Fruit fly (Drosophila melanogaster) whole organism, embryonic: ENCODE measurements around the gene SelT.

Source experiments
- Blimp-1 ChIP-seq: fragments of 200-800 bp; sonication (Bioruptor generic); optimal IDR thresholded peaks from 3 replicates; lab custom pipeline; 2018; ENCODE audit warnings: missing biosample characterization, missing genetic modification characterization, mild to moderate bottlenecking, moderate library complexity, missing genetic modification reagents
- CG10321 ChIP-seq: fragments of 200-800 bp; sonication (Bioruptor generic); IDR thresholded peaks from 2 replicates; pipeline ENCODE4 v1.3.6; 2022; ENCODE audit warnings: missing biosample characterization, missing genetic modification characterization
- CG10959 ChIP-seq: fragments of 200-800 bp; sonication (Bioruptor generic); IDR thresholded peaks from 2 replicates; pipeline ENCODE4 v1.3.6; 2022; ENCODE audit warnings: missing biosample characterization, missing genetic modification characterization
- CG11696 ChIP-seq: fragments of 200-800 bp; sonication (Bioruptor generic); IDR thresholded peaks from 2 replicates; pipeline ENCODE4 v1.3.6; 2022; ENCODE audit warnings: missing biosample characterization, missing genetic modification characterization
- CG12071 ChIP-seq: fragments of 200-800 bp; sonication (Bioruptor generic); optimal IDR thresholded peaks from 3 replicates; lab custom pipeline; 2018; ENCODE audit warnings: missing biosample characterization, mild to moderate bottlenecking, missing genetic modification characterization
- CG13424 ChIP-seq: fragments of 200-800 bp; sonication (Bioruptor generic); optimal IDR thresholded peaks from 2 replicates; lab custom pipeline; 2019; ENCODE audit warnings: missing biosample characterization, mild to moderate bottlenecking, missing genetic modification characterization, moderate library complexity
- CG14050 ChIP-seq: fragments of 200-800 bp; sonication (Bioruptor generic); IDR thresholded peaks from 3 replicates; pipeline ENCODE4 v1.3.6; 2022; ENCODE audit warnings: missing biosample characterization, missing genetic modification characterization
- CG15696 ChIP-seq: fragments of 200-800 bp; sonication (Bioruptor generic); optimal IDR thresholded peaks from 2 replicates; lab custom pipeline; 2019; ENCODE audit warnings: missing biosample characterization, mild to moderate bottlenecking, missing genetic modification characterization, moderate library complexity
- CG16779 ChIP-seq: fragments of 200-800 bp; sonication (Bioruptor generic); IDR thresholded peaks from 2 replicates; pipeline ENCODE4 v1.3.6; 2022; ENCODE audit warnings: missing biosample characterization, missing genetic modification characterization
- CG17568 ChIP-seq: fragments of 200-800 bp; sonication (Bioruptor generic); optimal IDR thresholded peaks from 2 replicates; lab custom pipeline; 2018; ENCODE audit warnings: missing biosample characterization, mild to moderate bottlenecking, missing genetic modification characterization, moderate library complexity
- CG17802 ChIP-seq: fragments of 200-800 bp; sonication (Bioruptor generic); optimal IDR thresholded peaks from 2 replicates; lab custom pipeline; 2018; ENCODE audit warnings: missing biosample characterization, mild to moderate bottlenecking, missing genetic modification characterization, moderate library complexity
- CG18262 ChIP-seq: fragments of 200-800 bp; optimal IDR thresholded peaks from 3 replicates; lab custom pipeline; 2019; ENCODE audit warnings: missing biosample characterization, mild to moderate bottlenecking, missing genetic modification characterization, moderate library complexity
- CG33213 ChIP-seq: fragments of 200-800 bp; sonication (Bioruptor generic); optimal IDR thresholded peaks from 3 replicates; lab custom pipeline; 2016; ENCODE audit warnings: missing biosample characterization, missing genetic modification characterization
- CG34376 ChIP-seq: fragments of 200-800 bp; sonication (Bioruptor generic); optimal IDR thresholded peaks from 2 replicates; lab custom pipeline; 2018; ENCODE audit warnings: missing biosample characterization, mild to moderate bottlenecking, missing genetic modification characterization
- CG6683 ChIP-seq: fragments of 200-800 bp; sonication (Bioruptor generic); optimal IDR thresholded peaks from 2 replicates; lab custom pipeline; 2017; ENCODE audit warnings: missing biosample characterization, mild to moderate bottlenecking, missing genetic modification characterization, missing genetic modification reagents
- CG7745 ChIP-seq: fragments of 200-800 bp; sonication (Bioruptor generic); optimal IDR thresholded peaks from 2 replicates; lab custom pipeline; 2018; ENCODE audit warnings: missing biosample characterization, mild to moderate bottlenecking, missing genetic modification characterization, moderate library complexity
- CG7963 ChIP-seq: fragments of 200-800 bp; sonication (Bioruptor generic); IDR thresholded peaks from 3 replicates; pipeline ENCODE4 v1.3.6; 2022; ENCODE audit warnings: missing biosample characterization, missing genetic modification characterization; ENCODE audit not compliant: partially characterized antibody
- CG9437 ChIP-seq: fragments of 200-800 bp; sonication (Bioruptor generic); optimal IDR thresholded peaks from 2 replicates; lab custom pipeline; 2018; ENCODE audit warnings: missing biosample characterization, mild to moderate bottlenecking, missing genetic modification characterization
- CTCF ChIP-seq: fragments of 200-800 bp; sonication (Bioruptor generic); optimal IDR thresholded peaks from 2 replicates; lab custom pipeline; 2017; ENCODE audit warnings: missing biosample characterization, mild to moderate bottlenecking, missing genetic modification characterization, moderate library complexity
- CrebB ChIP-seq: fragments of 200-800 bp; sonication (Bioruptor generic); optimal IDR thresholded peaks from 3 replicates; lab custom pipeline; 2018; ENCODE audit warnings: missing biosample characterization, mild to moderate bottlenecking, missing genetic modification characterization
- Deaf1 ChIP-seq: fragments of 200-800 bp; optimal IDR thresholded peaks from 3 replicates; lab custom pipeline; 2019; ENCODE audit warnings: missing biosample characterization, mild to moderate bottlenecking, missing genetic modification characterization, moderate library complexity
- HLH3B ChIP-seq: fragments of 200-800 bp; sonication (Bioruptor generic); IDR thresholded peaks from 2 replicates; pipeline ENCODE4 v1.3.6; 2022; ENCODE audit warnings: missing biosample characterization, missing genetic modification characterization
- HLH4C ChIP-seq: fragments of 200-800 bp; sonication (Bioruptor generic); IDR thresholded peaks from 3 replicates; pipeline ENCODE4 v1.3.6; 2022; ENCODE audit warnings: missing biosample characterization, missing genetic modification characterization; ENCODE audit not compliant: partially characterized antibody
- MESR4 ChIP-seq: fragments of 200-800 bp; sonication (Bioruptor generic); optimal IDR thresholded peaks from 2 replicates; lab custom pipeline; 2018; ENCODE audit warnings: missing biosample characterization, mild to moderate bottlenecking, missing genetic modification characterization, moderate library complexity
- NK7.1 ChIP-seq: fragments of 200-800 bp; sonication (Bioruptor generic); optimal IDR thresholded peaks from 3 replicates; lab custom pipeline; 2016; ENCODE audit warnings: missing biosample characterization, missing genetic modification characterization
- Nf-YB ChIP-seq: fragments of 200-800 bp; sonication (Bioruptor generic); optimal IDR thresholded peaks from 3 replicates; lab custom pipeline; 2019; ENCODE audit warnings: missing biosample characterization, mild to moderate bottlenecking, missing genetic modification characterization, moderate library complexity
- Ravus ChIP-seq: fragments of 200-800 bp; sonication (Bioruptor generic); IDR thresholded peaks from 2 replicates; pipeline ENCODE4 v1.3.6; 2022; ENCODE audit warnings: missing biosample characterization, missing genetic modification characterization
- Rfx ChIP-seq: fragments of 200-800 bp; sonication (Bioruptor generic); IDR thresholded peaks from 2 replicates; pipeline ENCODE4 v1.3.6; 2022; ENCODE audit warnings: missing biosample characterization, missing genetic modification characterization
- Vsx1 ChIP-seq: fragments of 200-800 bp; sonication (Bioruptor generic); optimal IDR thresholded peaks from 2 replicates; lab custom pipeline; 2017; ENCODE audit warnings: missing biosample characterization, mild to moderate bottlenecking, missing genetic modification characterization, missing genetic modification reagents
- bsh ChIP-seq, 2 experiments: fragments of 200-800 bp; sonication (Bioruptor generic); optimal IDR thresholded peaks; 2 replicates each; lab custom pipeline; 2017 to 2018; ENCODE audit warnings: mild to moderate bottlenecking in 2 of 2, missing biosample characterization in 2 of 2, missing genetic modification characterization in 2 of 2, moderate library complexity in 1 of 2
- dimm ChIP-seq: fragments of 200-800 bp; sonication (Bioruptor generic); IDR thresholded peaks from 2 replicates; pipeline ENCODE4 v1.3.6; 2022; ENCODE audit warnings: missing biosample characterization, missing genetic modification characterization
- eve ChIP-seq, 2 experiments: fragments of >200 bp; optimal IDR thresholded peaks; 2 replicates each; lab custom pipeline; 2017; ENCODE audit warnings: missing biosample characterization in 2 of 2, missing genetic modification characterization in 2 of 2
- fu2 ChIP-seq: fragments of 200-800 bp; sonication (Bioruptor generic); optimal IDR thresholded peaks from 2 replicates; lab custom pipeline; 2016; ENCODE audit warnings: missing biosample characterization, missing genetic modification characterization
- gem ChIP-seq: fragments of 200-800 bp; sonication (Bioruptor generic); optimal IDR thresholded peaks from 2 replicates; lab custom pipeline; 2019; ENCODE audit warnings: missing biosample characterization, mild to moderate bottlenecking, missing genetic modification characterization, moderate library complexity
- kni ChIP-seq: fragments of 200-800 bp; sonication (Bioruptor generic); optimal IDR thresholded peaks from 3 replicates; lab custom pipeline; 2017; ENCODE audit warnings: mild to moderate bottlenecking, missing biosample characterization, missing genetic modification reagents, missing genetic modification characterization
- lbe ChIP-seq: fragments of 200-800 bp; sonication (Bioruptor generic); optimal IDR thresholded peaks from 2 replicates; lab custom pipeline; 2016; ENCODE audit warnings: missing biosample characterization, mild to moderate bottlenecking, missing genetic modification characterization
- nerfin-1 ChIP-seq: fragments of 200-800 bp; sonication (Bioruptor generic); optimal IDR thresholded peaks from 3 replicates; lab custom pipeline; 2019; ENCODE audit warnings: missing biosample characterization, mild to moderate bottlenecking, missing genetic modification characterization, moderate library complexity
- pum ChIP-seq: fragments of 200-800 bp; sonication (Bioruptor generic); optimal IDR thresholded peaks from 2 replicates; lab custom pipeline; 2016; ENCODE audit warnings: missing biosample characterization, missing genetic modification characterization
- sens-2 ChIP-seq: fragments of 200-800 bp; sonication (Bioruptor generic); IDR thresholded peaks from 2 replicates; pipeline ENCODE4 v1.3.6; 2022; ENCODE audit warnings: missing biosample characterization, missing genetic modification characterization
- slp2 ChIP-seq: fragments of 200-800 bp; sonication (Bioruptor generic); optimal IDR thresholded peaks from 2 replicates; lab custom pipeline; 2016; ENCODE audit warnings: missing biosample characterization, missing genetic modification characterization
- so ChIP-seq: fragments of 200-800 bp; sonication (Bioruptor generic); IDR thresholded peaks from 3 replicates; pipeline ENCODE4 v1.3.6; 2022; ENCODE audit warnings: missing biosample characterization, missing genetic modification characterization
- stwl ChIP-seq: fragments of 200-800 bp; sonication (Bioruptor generic); optimal IDR thresholded peaks from 3 replicates; lab custom pipeline; 2018; ENCODE audit warnings: missing biosample characterization, mild to moderate bottlenecking, missing genetic modification characterization, moderate library complexity
- tap ChIP-seq: fragments of 200-800 bp; optimal IDR thresholded peaks from 3 replicates; lab custom pipeline; 2019; ENCODE audit warnings: missing biosample characterization, mild to moderate bottlenecking, missing genetic modification characterization, moderate library complexity
- tna ChIP-seq: fragments of 200-800 bp; sonication (Bioruptor generic); IDR thresholded peaks from 2 replicates; pipeline ENCODE4 v1.3.6; 2022; ENCODE audit warnings: missing biosample characterization, missing genetic modification characterization; ENCODE audit not compliant: partially characterized antibody
- trem ChIP-seq: fragments of 200-800 bp; optimal IDR thresholded peaks from 3 replicates; lab custom pipeline; 2019; ENCODE audit warnings: missing biosample characterization, mild to moderate bottlenecking, missing genetic modification characterization, moderate library complexity
- twi ChIP-seq: fragments of 200-800 bp; optimal IDR thresholded peaks from 2 replicates; lab custom pipeline; 2019; ENCODE audit warnings: missing biosample characterization, mild to moderate bottlenecking, missing genetic modification characterization, moderate library complexity
- unpg ChIP-seq: fragments of 200-800 bp; sonication (Bioruptor generic); optimal IDR thresholded peaks from 3 replicates; lab custom pipeline; 2018; ENCODE audit warnings: missing biosample characterization, mild to moderate bottlenecking, missing genetic modification characterization, moderate library complexity
- vfl ChIP-seq: fragments of 200-800 bp; sonication (Bioruptor generic); optimal IDR thresholded peaks from 2 replicates; lab custom pipeline; 2016; ENCODE audit warnings: missing biosample characterization, missing genetic modification characterization

The SelT gene

dm6 chr2L:4968767-4969166 is 42.0 kb upstream of the SelT start, which contains the start of the genes Scox and Polr1C (continued):
- TF ChIP-seq CG6683 (GFP tag; lab: Kevin White, UChicago) (no peak), dimm (GFP tag; lab: Robert Waterston, UW) (no peak), CTCF (GFP tag; lab: Kevin White, UChicago) (no peak), CG10321 (GFP tag; lab: Robert Waterston, UW) (no peak), slp2 (GFP tag; lab: Kevin White, UChicago) (no peak), CG9437 (GFP tag; lab: Kevin White, UChicago) (no peak), stwl (tag; lab: Kevin White, UChicago) (peak; percentile 19), gem (tag; lab: Kevin White, UChicago) (no peak), vfl (GFP tag; lab: Kevin White, UChicago) (no peak), CG34376 (GFP tag; lab: Kevin White, UChicago) (no peak), kni (GFP tag; lab: Kevin White, UChicago) (no peak), NK7.1 (GFP tag; lab: Kevin White, UChicago) (no peak), eve (GFP tag; optimal IDR thresholded peaks at IDR 0.05; lab: Kevin White, UChicago) (no peak), unpg (no peak), Vsx1 (GFP tag; lab: Kevin White, UChicago) (no peak), MESR4 (GFP tag; lab: Kevin White, UChicago) (peak; percentile 44), CG33213 (GFP tag; lab: Kevin White, UChicago) (no peak), Nf-YB (GFP tag; lab: Kevin White, UChicago) (no peak), Blimp-1 (GFP tag; lab: Kevin White, UChicago) (no peak), CrebB (tag; lab: Kevin White, UChicago) (no peak), tap (tag; lab: Kevin White, UChicago) (no peak), CG17802 (tag; lab: Kevin White, UChicago) (no peak), CG14050 (GFP tag; lab: Robert Waterston, UW) (no peak), HLH3B (no peak), so (GFP tag; lab: Robert Waterston, UW) (no peak), CG11696 (GFP tag; lab: Robert Waterston, UW) (no peak), sens-2 (GFP tag; lab: Robert Waterston, UW) (no peak), CG10959 (GFP tag; lab: Robert Waterston, UW) (no peak), CG7745 (no peak), lbe (GFP tag; lab: Kevin White, UChicago) (no peak), tna (no peak), fu2 (no peak), bsh (GFP tag; optimal IDR thresholded peaks at IDR 0.05; lab: Kevin White, UChicago) (no peak), nerfin-1 (no peak), Ravus (no peak), trem (peak; percentile 7), CG17568 (GFP tag; lab: Kevin White, UChicago) (no peak), CG16779 (GFP tag; lab: Robert Waterston, UW) (no peak), CG7963 (GFP tag; lab: Robert Waterston, UW) (no peak), CG18262 (tag; lab: Kevin White, UChicago) (no peak), twi (tag; lab: Kevin White, UChicago) (no peak), pum (GFP tag; lab: Kevin White, UChicago) (no peak), Deaf1 (no peak), HLH4C (no peak), Rfx (GFP tag; lab: Robert Waterston, UW) (no peak), CG12071 (GFP tag; lab: Kevin White, UChicago) (no peak), CG13424 (tag; lab: Kevin White, UChicago) (no peak), CG15696 (tag; lab: Kevin White, UChicago) (no peak)
